Worm (Caenorhabditis elegans) whole organism, L4 larva: ENCODE measurements around the gene duxl-1.

Experiments used
- F49E8.2 ChIP-seq: sonication (generic microtip); optimal IDR thresholded peaks from 2 replicates; lab custom pipeline; 2016; ENCODE audit warnings: missing compliant biosample characterization, mild to moderate bottlenecking, missing genetic modification characterization, borderline replicate concordance
- R02D3.7 ChIP-seq: fragments of 150-350 bp; sonication (generic microtip); optimal IDR thresholded peaks from 3 replicates; lab custom pipeline; 2014; ENCODE audit warnings: missing biosample characterization, missing genetic modification characterization
- T26A8.4 ChIP-seq: fragments of 200-800 bp; sonication (Bioruptor generic); IDR thresholded peaks from 2 replicates; pipeline ENCODE4 v1.3.6; 2022; ENCODE audit warnings: missing genetic modification characterization, missing compliant biosample characterization
- Y5F2A.4 ChIP-seq: fragments of 200-800 bp; sonication (Bioruptor generic); optimal IDR thresholded peaks from 2 replicates; lab custom pipeline; 2018; ENCODE audit warnings: mild to moderate bottlenecking, missing genetic modification characterization, missing compliant biosample characterization
- Y75B8A.6 ChIP-seq: fragments of 200-800 bp; sonication (Bioruptor generic); IDR thresholded peaks from 2 replicates; pipeline ENCODE4 v1.3.6; 2022; ENCODE audit warnings: missing genetic modification reagents, missing genetic modification characterization, missing compliant biosample characterization
- ZK337.2 ChIP-seq: fragments of 200-800 bp; sonication (Bioruptor generic); IDR thresholded peaks from 2 replicates; pipeline ENCODE4 v1.3.6; 2022; ENCODE audit warnings: missing genetic modification reagents, missing genetic modification characterization, missing compliant biosample characterization
- aha-1 ChIP-seq: fragments of 150-350 bp; peaks from one replicate; lab custom pipeline; 2014; ENCODE audit warnings: missing biosample characterization, missing genetic modification characterization
- aly-2 ChIP-seq: sonication (generic microtip); optimal IDR thresholded peaks from 2 replicates; lab custom pipeline; 2018; ENCODE audit warnings: missing biosample characterization, missing genetic modification characterization
- ama-1 ChIP-seq: fragments of 150-350 bp; optimal IDR thresholded peaks from 2 replicates; lab custom pipeline; 2014; ENCODE audit warnings: inconsistent platforms, mixed read lengths
- arid-1 ChIP-seq: fragments of 200-800 bp; sonication (Bioruptor generic); conservative IDR thresholded peaks from 2 replicates; pipeline ENCODE4 v1.3.6; 2022; ENCODE audit warnings: missing genetic modification reagents, missing genetic modification characterization, missing compliant biosample characterization
- ceh-44 ChIP-seq: fragments of 200-800 bp; sonication (Bioruptor generic); IDR thresholded peaks from 2 replicates; pipeline ENCODE4 v1.3.6; 2022; ENCODE audit warnings: missing genetic modification reagents, missing genetic modification characterization, missing compliant biosample characterization
- ceh-62 ChIP-seq: sonication (generic microtip); optimal IDR thresholded peaks from 2 replicates; lab custom pipeline; 2017; ENCODE audit warnings: missing biosample characterization, missing genetic modification characterization
- cey-2 ChIP-seq: sonication (generic microtip); optimal IDR thresholded peaks from 3 replicates; lab custom pipeline; 2017; ENCODE audit warnings: missing genetic modification characterization, mild to moderate bottlenecking, missing compliant biosample characterization, antibody characterized with exemption, borderline replicate concordance; ENCODE audit not compliant: insufficient read depth
- daf-12 ChIP-seq: fragments of 150-350 bp; optimal IDR thresholded peaks from 2 replicates; lab custom pipeline; 2014; ENCODE audit warnings: missing biosample characterization, missing genetic modification reagents, missing genetic modification characterization
- dmd-6 ChIP-seq: fragments of 200-800 bp; sonication (Bioruptor generic); IDR thresholded peaks from 2 replicates; pipeline ENCODE4 v1.3.6; 2022; ENCODE audit warnings: missing genetic modification reagents, missing genetic modification characterization, missing compliant biosample characterization
- dmd-9 ChIP-seq: fragments of 200-800 bp; sonication (Bioruptor generic); IDR thresholded peaks from 2 replicates; pipeline ENCODE4 v1.3.6; 2022; ENCODE audit warnings: missing genetic modification reagents, missing genetic modification characterization, missing compliant biosample characterization
- dpl-1 ChIP-seq: fragments of 150-350 bp; optimal IDR thresholded peaks from 2 replicates; lab custom pipeline; 2014; ENCODE audit warnings: missing biosample characterization, missing genetic modification reagents, missing genetic modification characterization
- egl-43 ChIP-seq: fragments of 200-800 bp; sonication (Bioruptor generic); IDR thresholded peaks from 2 replicates; pipeline ENCODE4 v1.3.6; 2022; ENCODE audit warnings: missing genetic modification reagents, missing genetic modification characterization, missing compliant biosample characterization
- gei-8 ChIP-seq: fragments of 200-800 bp; sonication (Bioruptor generic); optimal IDR thresholded peaks from 2 replicates; lab custom pipeline; 2018; ENCODE audit warnings: mild to moderate bottlenecking, missing genetic modification characterization, missing compliant biosample characterization
- hif-1 ChIP-seq, 2 experiments: sonication (generic microtip); optimal IDR thresholded peaks; 2 replicates each; lab custom pipeline; 2016 to 2017; ENCODE audit warnings: missing compliant biosample characterization in 2 of 2, missing genetic modification characterization in 2 of 2, missing genetic modification reagents in 2 of 2, missing genotype in 2 of 2, mild to moderate bottlenecking in 1 of 2
- lim-7 ChIP-seq: fragments of 200-800 bp; sonication (Bioruptor generic); IDR thresholded peaks from 2 replicates; pipeline ENCODE4 v1.3.6; 2022; ENCODE audit warnings: missing genetic modification characterization, missing compliant biosample characterization
- lin-15B ChIP-seq: fragments of 150-350 bp; sonication (generic microtip); optimal IDR thresholded peaks from 3 replicates; lab custom pipeline; 2014; ENCODE audit warnings: missing biosample characterization, missing genetic modification characterization
- lin-38 ChIP-seq: fragments of 200-800 bp; sonication (Bioruptor generic); IDR thresholded peaks from 2 replicates; pipeline ENCODE4 v1.3.6; 2022; ENCODE audit warnings: missing genetic modification reagents, missing genetic modification characterization, missing compliant biosample characterization
- lir-3 ChIP-seq: sonication (generic microtip); optimal IDR thresholded peaks from 2 replicates; lab custom pipeline; 2016; ENCODE audit warnings: mild to moderate bottlenecking, missing genetic modification characterization, missing compliant biosample characterization
- madf-5 ChIP-seq, 2 experiments: fragments of 200-800 bp; sonication (Bioruptor generic); IDR thresholded peaks; 2 replicates each; pipeline ENCODE4 v1.3.6; 2022; ENCODE audit warnings: missing compliant biosample characterization in 2 of 2, missing genetic modification characterization in 2 of 2
- madf-9 ChIP-seq: fragments of 200-800 bp; sonication (Bioruptor generic); conservative IDR thresholded peaks from 2 replicates; pipeline ENCODE4 v1.3.6; 2022; ENCODE audit warnings: missing genetic modification reagents, missing genetic modification characterization, missing compliant biosample characterization
- mes-2 ChIP-seq: sonication (generic microtip); optimal IDR thresholded peaks from 2 replicates; lab custom pipeline; 2016; ENCODE audit warnings: missing genotype, mild to moderate bottlenecking, missing genetic modification characterization, missing compliant biosample characterization; ENCODE audit not compliant: poor library complexity, severe bottlenecking
- mxl-2 ChIP-seq: fragments of 200-800 bp; sonication (Bioruptor generic); conservative IDR thresholded peaks from 2 replicates; pipeline ENCODE4 v1.3.6; 2022; ENCODE audit warnings: missing genetic modification reagents, missing genetic modification characterization, missing compliant biosample characterization
- nhr-25 ChIP-seq: sonication (generic microtip); optimal IDR thresholded peaks from 2 replicates; lab custom pipeline; 2017; ENCODE audit warnings: missing genetic modification characterization, mild to moderate bottlenecking, missing compliant biosample characterization, antibody characterized with exemption, moderate library complexity, borderline replicate concordance; ENCODE audit not compliant: insufficient read depth
- nhr-48 ChIP-seq: sonication (generic microtip); optimal IDR thresholded peaks from 2 replicates; lab custom pipeline; 2016; ENCODE audit warnings: mild to moderate bottlenecking, missing genetic modification characterization, missing compliant biosample characterization
- nhr-77 ChIP-seq: fragments of 150-350 bp; optimal IDR thresholded peaks from 2 replicates; lab custom pipeline; 2014; ENCODE audit warnings: missing biosample characterization, missing genetic modification characterization
- php-3 ChIP-seq: fragments of 200-800 bp; sonication (Bioruptor generic); IDR thresholded peaks from 2 replicates; pipeline ENCODE4 v1.3.6; 2022; ENCODE audit warnings: missing genetic modification reagents, missing genetic modification characterization, missing compliant biosample characterization
- sdz-12 ChIP-seq: fragments of 200-800 bp; sonication (Bioruptor generic); optimal IDR thresholded peaks from 2 replicates; lab custom pipeline; 2018; ENCODE audit warnings: mild to moderate bottlenecking, missing genetic modification characterization, missing compliant biosample characterization
- snpc-1.2 ChIP-seq: fragments of 200-800 bp; sonication (Bioruptor generic); IDR thresholded peaks from 2 replicates; pipeline ENCODE4 v1.3.6; 2022; ENCODE audit warnings: missing genetic modification reagents, missing genetic modification characterization, missing compliant biosample characterization
- tag-97 ChIP-seq: fragments of 200-800 bp; sonication (Bioruptor generic); IDR thresholded peaks from 2 replicates; pipeline ENCODE4 v1.3.6; 2022; ENCODE audit warnings: missing genetic modification characterization, missing compliant biosample characterization
- tra-1 ChIP-seq: fragments of 200-800 bp; sonication (Bioruptor generic); IDR thresholded peaks from 2 replicates; pipeline ENCODE4 v1.3.6; 2022; ENCODE audit warnings: missing genetic modification reagents, missing genetic modification characterization, missing compliant biosample characterization
- unc-62 ChIP-seq, 3 experiments: fragments of 150-350 bp in 1 of 3; sonication (generic microtip); optimal IDR thresholded peaks in 2 of 3; peaks in 1 of 3; 1 replicate in 1 of 3; 2 replicates in 2 of 3; lab custom pipeline; 2014 to 2017; ENCODE audit warnings: missing biosample characterization in 3 of 3, missing genetic modification characterization in 3 of 3, missing genetic modification reagents in 3 of 3, missing genotype in 1 of 3
- zag-1 ChIP-seq: fragments of 150-350 bp; optimal IDR thresholded peaks from 2 replicates; lab custom pipeline; 2014; ENCODE audit warnings: missing biosample characterization, missing genetic modification characterization
- ztf-7 ChIP-seq: fragments of 150-350 bp; optimal IDR thresholded peaks from 2 replicates; lab custom pipeline; 2014; ENCODE audit warnings: missing biosample characterization, missing genetic modification characterization

The duxl-1 gene

DNA sequence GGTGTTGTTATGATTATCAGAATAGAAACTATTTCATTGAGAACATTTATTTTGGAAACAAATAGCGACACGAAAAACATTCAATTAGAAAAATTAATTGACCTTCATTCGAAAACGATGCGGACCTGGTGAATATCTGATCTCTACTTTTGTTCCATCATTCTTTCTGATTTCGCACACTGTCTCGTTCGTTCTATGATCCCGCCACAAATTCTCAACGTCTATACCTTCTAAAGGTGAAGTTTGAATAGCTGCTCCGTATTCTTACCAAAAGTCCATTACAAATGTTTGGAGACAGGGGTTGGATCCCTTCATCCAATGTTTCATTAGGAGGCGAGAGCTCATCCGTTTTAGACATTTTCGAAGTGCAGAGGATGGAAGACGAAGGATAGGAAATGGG is 11.7 kb upstream of the duxl-1 start, which contains the start of gene fbxb-16:
Gene fbxb-16 (minus strand): TSS at position 101 of the 400 bp plus-strand sequence.
- TF ChIP-seq mes-2 (tag; lab: Kevin White, UChicago) (no peak), lim-7 (GFP tag; lab: Robert Waterston, UW) (no peak), Y5F2A.4 (GFP tag; lab: Kevin White, UChicago) (no peak), ceh-44 (GFP tag; lab: Robert Waterston, UW) (no peak), aha-1 (tag; lab: Kevin White, UChicago) (no peak), tag-97 (no peak), mxl-2 (GFP tag; lab: Robert Waterston, UW) (no peak), madf-5 (GFP tag; IDR thresholded peaks at IDR 0.05; lab: Robert Waterston, UW) (no peak), lin-15B (tag; lab: Kevin White, UChicago) (no peak), nhr-25 (tag; lab: Kevin White, UChicago) (no peak), madf-9 (GFP tag; lab: Robert Waterston, UW) (no peak), nhr-77 (tag; lab: Kevin White, UChicago) (no peak), gei-8 (no peak), lin-38 (GFP tag; lab: Robert Waterston, UW) (no peak), T26A8.4 (GFP tag; lab: Robert Waterston, UW) (no peak), zag-1 (tag; lab: Kevin White, UChicago) (no peak)

DNA sequence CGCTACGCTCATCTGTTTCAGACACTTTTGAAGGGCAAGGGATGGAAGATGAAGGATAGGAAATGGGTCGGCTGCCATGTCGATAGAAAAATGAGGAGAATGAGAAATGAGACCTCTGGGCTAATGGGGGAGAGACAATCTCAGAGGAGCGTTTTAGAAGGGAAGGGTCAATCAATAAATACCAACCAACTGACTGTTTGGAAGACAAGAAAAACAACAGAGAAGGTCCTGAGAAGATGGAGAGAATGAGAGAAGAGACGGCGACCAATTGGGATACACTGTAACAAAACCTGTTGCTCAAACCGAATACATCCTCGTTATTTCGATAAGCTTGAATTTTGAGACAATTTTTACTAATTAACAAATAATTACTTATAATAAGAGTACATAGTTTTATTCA is 10.1 kb upstream of the duxl-1 start, which contains the start of gene fbxb-15:
Gene fbxb-15 (minus strand): TSS at position 101 of the 400 bp plus-strand sequence.
- no peak for TF ChIP-seq ama-1 (lab: Kevin White, UChicago)
- TF ChIP-seq snpc-1.2 (GFP tag; lab: Robert Waterston, UW): no peak
- TF ChIP-seq ceh-62 (tag; lab: Kevin White, UChicago): no peak
- no peak for TF ChIP-seq egl-43 (GFP tag; lab: Robert Waterston, UW)

DNA sequence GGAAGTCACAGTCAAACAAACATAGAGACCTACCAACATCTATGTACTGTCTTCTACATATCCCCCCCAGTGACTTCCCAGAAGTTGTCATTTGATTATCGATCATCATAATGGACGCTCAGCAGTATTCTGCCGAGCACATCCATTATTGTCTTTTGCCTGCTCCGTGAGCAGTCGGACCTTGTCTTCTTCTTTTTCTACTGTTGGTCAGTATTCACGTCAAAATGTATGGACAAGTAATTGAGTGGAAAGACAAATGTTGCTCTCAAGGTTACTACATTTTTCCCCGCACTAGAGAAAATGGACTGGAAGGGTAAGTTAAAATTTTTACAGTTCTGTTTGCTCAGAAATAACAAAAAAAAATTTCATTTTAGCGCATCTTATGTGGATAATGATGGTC is 8.6 kb upstream of the duxl-1 start, which contains the start of gene btb-12:
Gene btb-12 (plus strand): TSS at position 301 of the 400 bp plus-strand sequence.
- TF ChIP-seq Y75B8A.6 (GFP tag; lab: Robert Waterston, UW) (no peak), php-3 (GFP tag; lab: Robert Waterston, UW) (no peak), dmd-6 (no peak), ztf-7 (tag; lab: Kevin White, UChicago) (no peak), R02D3.7 (tag; lab: Kevin White, UChicago) (no peak), sdz-12 (GFP tag; lab: Kevin White, UChicago) (no peak), dpl-1 (GFP tag; lab: Kevin White, UChicago) (no peak), nhr-48 (tag; lab: Kevin White, UChicago) (no peak), daf-12 (tag; lab: Kevin White, UChicago) (no peak), ceh-44 (GFP tag; lab: Robert Waterston, UW) (no peak), arid-1 (GFP tag; lab: Robert Waterston, UW) (no peak), hif-1 (tag; optimal IDR thresholded peaks at IDR 0.05; lab: Kevin White, UChicago) (no peak), ceh-62 (tag; lab: Kevin White, UChicago) (no peak), cey-2 (tag; lab: Kevin White, UChicago) (no peak), lir-3 (tag; lab: Kevin White, UChicago) (no peak), dmd-9 (GFP tag; lab: Robert Waterston, UW) (no peak)

DNA sequence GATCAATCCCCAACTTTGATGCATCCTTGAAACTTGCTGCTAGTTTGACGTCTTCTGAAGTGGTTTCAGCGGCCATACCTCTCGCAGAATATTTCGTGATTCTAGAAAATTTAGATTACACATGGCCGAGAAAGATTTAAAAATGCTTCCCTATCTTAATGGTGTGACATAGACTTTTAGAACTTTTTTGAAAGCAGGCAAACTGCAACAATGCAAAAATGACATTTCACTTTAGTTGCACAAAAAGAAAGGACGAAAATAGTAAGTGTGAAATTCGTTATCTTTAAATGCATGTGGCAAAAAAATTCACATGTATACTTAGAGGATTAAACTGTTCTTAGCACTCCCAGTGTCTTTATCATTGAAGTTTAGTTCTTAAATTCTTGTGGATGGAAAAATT is 6.3 kb upstream of the duxl-1 start, which contains the start of gene ZC204.12:
Gene ZC204.12 (minus strand): TSS at position 101 of the 400 bp plus-strand sequence.
- TF ChIP-seq unc-62 (GFP tag; optimal IDR thresholded peaks at IDR 0.05 in 1 of 2; lab: Kevin White, UChicago) (no peak), unc-62 (tag; optimal IDR thresholded peaks at IDR 0.05; lab: Kevin White, UChicago) (no peak), aly-2 (tag; lab: Kevin White, UChicago) (no peak), lin-38 (GFP tag; lab: Robert Waterston, UW) (no peak), ZK337.2 (GFP tag; lab: Robert Waterston, UW) (no peak), mxl-2 (GFP tag; lab: Robert Waterston, UW) (no peak), hif-1 (tag; optimal IDR thresholded peaks at IDR 0.05; lab: Kevin White, UChicago) (no peak), F49E8.2 (tag; lab: Kevin White, UChicago) (no peak), tra-1 (GFP tag; lab: Robert Waterston, UW) (no peak)
- TF ChIP-seq, all 104 proteins: peak for 0
